Fruit fly (Drosophila melanogaster): ENCODE measurements around the gene CG6236.

DNA sequence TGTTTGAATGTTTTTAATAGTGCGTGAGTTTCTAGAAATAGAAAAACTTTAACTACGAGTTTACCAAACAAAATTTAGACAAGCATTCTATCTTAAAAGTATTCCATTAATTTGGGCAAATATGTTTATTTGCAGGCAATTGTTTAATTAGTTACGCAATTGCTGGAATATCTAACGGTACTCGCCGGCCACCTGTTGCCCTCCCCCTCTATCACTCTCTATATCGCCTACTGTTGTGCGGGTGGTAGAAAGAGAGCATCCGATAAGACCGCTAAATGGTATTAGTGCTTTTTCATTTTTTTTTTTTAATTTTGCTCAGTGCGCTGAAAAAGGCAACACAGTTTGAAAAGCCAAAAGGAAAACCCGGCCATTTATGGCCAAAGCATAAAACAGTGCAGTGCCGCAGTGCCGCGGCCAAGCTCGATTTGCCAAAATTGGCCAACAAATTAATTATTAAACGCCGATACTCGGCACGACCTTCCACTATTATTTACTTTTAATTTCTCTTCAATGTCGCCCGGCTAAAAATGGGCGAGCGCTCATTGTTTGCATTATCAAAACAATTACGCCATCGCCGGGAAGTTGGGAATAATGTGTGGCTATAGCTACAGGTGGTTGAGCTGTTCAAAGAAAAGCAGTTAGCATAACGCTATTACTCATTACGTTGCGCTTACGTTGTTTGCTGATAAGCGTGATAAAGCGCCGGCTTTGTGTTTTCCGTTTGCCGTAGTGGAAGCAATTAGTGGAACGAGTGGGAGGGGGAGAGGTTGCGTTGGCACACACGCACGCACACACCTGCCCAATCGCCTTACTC is 38.0 kb downstream of the CG6236 start:
- TF ChIP-seq Dfd (GFP tag; optimal IDR thresholded peaks at IDR 0.05) (no peak), lola (GFP tag; optimal IDR thresholded peaks at IDR 0.05) (no peak), Mio (GFP tag; optimal IDR thresholded peaks at IDR 0.05) (no peak), Abd-B (GFP tag; optimal IDR thresholded peaks at IDR 0.05) (no peak), pan (optimal IDR thresholded peaks at IDR 0.05) (no peak), br (GFP tag; optimal IDR thresholded peaks at IDR 0.05) (no peak)
